Fruit fly (Drosophila melanogaster): ENCODE data around the gene Mcm3.

The Mcm3 gene

DNA sequence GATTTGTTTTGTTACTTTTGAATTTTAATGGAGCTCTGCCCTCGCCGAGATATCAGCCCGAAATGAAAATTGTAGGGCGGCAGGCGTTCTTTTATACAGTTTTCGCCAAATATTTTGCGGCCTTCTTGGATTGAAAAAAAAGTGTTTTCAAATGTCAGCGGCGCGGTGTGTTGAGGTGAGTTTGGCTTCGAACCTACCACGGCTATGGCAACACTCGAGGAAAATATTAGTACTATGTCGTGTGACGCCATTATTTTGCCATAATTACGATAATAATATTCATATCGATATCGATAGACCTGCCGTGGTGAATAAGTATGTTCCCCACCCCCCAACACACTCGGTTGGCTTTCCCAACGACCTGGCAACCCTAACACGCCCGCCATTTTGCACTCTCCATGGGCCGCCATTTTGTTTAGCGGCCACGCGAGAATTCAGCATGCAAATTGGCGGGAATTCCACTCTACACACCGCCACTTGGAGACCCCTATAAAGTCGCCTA, 11.8 kb upstream of the Mcm3 start, which contains the start of the genes TrxT and dhd (continued):
- no peak for TF ChIP-seq CG16815 (GFP tag; optimal IDR thresholded peaks at IDR 0.05)
- TF ChIP-seq CG10431 (GFP tag; optimal IDR thresholded peaks at IDR 0.05) = no peak
- no peak for TF ChIP-seq CG10321 (GFP tag; IDR thresholded peaks at IDR 0.05)
- peak; percentile 42; the same call in 1 of the 3 replicates for TF ChIP-seq Doc3 (GFP tag; IDR thresholded peaks at IDR 0.05; ENCODE audit: partially characterized antibody)
- peak; percentile 36 for TF ChIP-seq Nf-YC (tag; optimal IDR thresholded peaks at IDR 0.05)
- no peak for TF ChIP-seq dpn (GFP tag; optimal IDR thresholded peaks at IDR 0.05)
- TF ChIP-seq CG13624 (GFP tag; optimal IDR thresholded peaks at IDR 0.05) = peak; percentile 45
- no peak for TF ChIP-seq ERR (GFP tag; optimal IDR thresholded peaks at IDR 0.05)
- no peak for TF ChIP-seq CG3407 (GFP tag; optimal IDR thresholded peaks at IDR 0.05)
- peak; percentile 3 for TF ChIP-seq Camta (GFP tag; optimal IDR thresholded peaks at IDR 0.05)
- TF ChIP-seq gro (GFP tag; optimal IDR thresholded peaks at IDR 0.05) = no peak
- TF ChIP-seq CG32532 (GFP tag; IDR thresholded peaks at IDR 0.05) = peak; percentile 57; the same call in 1 of the 2 replicates
- TF ChIP-seq CG4617 (GFP tag; optimal IDR thresholded peaks at IDR 0.05; ENCODE audit: borderline replicate concordance) = no peak
- TF ChIP-seq sim (GFP tag; IDR thresholded peaks at IDR 0.05) = no peak
- TF ChIP-seq CG6765 (GFP tag; optimal IDR thresholded peaks at IDR 0.05) = peak; percentile 36
- peak; percentile 23 for TF ChIP-seq CG10209 (GFP tag; optimal IDR thresholded peaks at IDR 0.05)
- TF ChIP-seq croc (GFP tag; conservative IDR thresholded peaks at IDR 0.05) = no peak
- TF ChIP-seq Mes4 (GFP tag; optimal IDR thresholded peaks at IDR 0.05) = no peak
- no peak for TF ChIP-seq CG32767 (GFP tag; IDR thresholded peaks at IDR 0.05)
- no peak for TF ChIP-seq fd96Cb (tag; optimal IDR thresholded peaks at IDR 0.05)
- no peak for TF ChIP-seq CG2678 (tag; optimal IDR thresholded peaks at IDR 0.05)
- TF ChIP-seq hb (GFP tag; IDR thresholded peaks at IDR 0.05; ENCODE audit: partially characterized antibody) = no peak
- no peak for TF ChIP-seq B-H1 (GFP tag; IDR thresholded peaks at IDR 0.05)
- no peak for TF ChIP-seq CG7357 (GFP tag; IDR thresholded peaks at IDR 0.05)
- no peak for TF ChIP-seq Neu2 (GFP tag; optimal IDR thresholded peaks at IDR 0.05; ENCODE audit: borderline replicate concordance)
- TF ChIP-seq CG18476 (GFP tag; optimal IDR thresholded peaks at IDR 0.05) = no peak
- no peak for TF ChIP-seq CG4424 (GFP tag; optimal IDR thresholded peaks at IDR 0.05)
- TF ChIP-seq CG4820 (GFP tag; optimal IDR thresholded peaks at IDR 0.05) = no peak
- TF ChIP-seq mld (GFP tag; IDR thresholded peaks at IDR 0.05; ENCODE audit: partially characterized antibody) = 0 out of 3 replicates have a peak, but pooled peaks have one; percentile 38
- peak; percentile 70 for TF ChIP-seq CG6791 (GFP tag; IDR thresholded peaks at IDR 0.05; ENCODE audit: partially characterized antibody)
- TF ChIP-seq gfzf (GFP tag; optimal IDR thresholded peaks at IDR 0.05) = peak; percentile 3
- peak; percentile 50 for TF ChIP-seq Lhr (GFP tag; optimal IDR thresholded peaks at IDR 0.05)
- no peak for TF ChIP-seq CG33557 (GFP tag; optimal IDR thresholded peaks at IDR 0.05)
- TF ChIP-seq CG9437 (GFP tag; optimal IDR thresholded peaks at IDR 0.05) = no peak
- TF ChIP-seq MBD-R2 (GFP tag; IDR thresholded peaks at IDR 0.05) = peak; percentile 70
- no peak for TF ChIP-seq Sox102F (GFP tag; optimal IDR thresholded peaks at IDR 0.05)
- peak; percentile 19 for TF ChIP-seq schlank (tag; optimal IDR thresholded peaks at IDR 0.05)
- TF ChIP-seq CG1233 (GFP tag; optimal IDR thresholded peaks at IDR 0.05) = peak; percentile 31
- peak; percentile 64 for TF ChIP-seq CG17328 (GFP tag; IDR thresholded peaks at IDR 0.05)
- TF ChIP-seq BEAF-32 (GFP tag; optimal IDR thresholded peaks at IDR 0.05) = peak; percentile 45
- TF ChIP-seq CG15011 (GFP tag; optimal IDR thresholded peaks at IDR 0.05) = no peak
- peak; percentile 9 for TF ChIP-seq CG10979 (tag; optimal IDR thresholded peaks at IDR 0.05)
- TF ChIP-seq CG1792 (GFP tag; optimal IDR thresholded peaks at IDR 0.05) = no peak
- TF ChIP-seq dimm (GFP tag; IDR thresholded peaks at IDR 0.05) = no peak
- no peak for TF ChIP-seq crc (GFP tag; optimal IDR thresholded peaks at IDR 0.05)
- TF ChIP-seq da (GFP tag; optimal IDR thresholded peaks at IDR 0.05) = no peak
- TF ChIP-seq salm (tag; optimal IDR thresholded peaks at IDR 0.05) = no peak
- TF ChIP-seq CG3163 (GFP tag; optimal IDR thresholded peaks at IDR 0.05) = no peak
- TF ChIP-seq CG13123 (GFP tag; optimal IDR thresholded peaks at IDR 0.05) = no peak
- no peak for TF ChIP-seq CG17359 (tag; optimal IDR thresholded peaks at IDR 0.05)
